Worm (Caenorhabditis elegans): ENCODE results near the gene zig-10.

DNA sequence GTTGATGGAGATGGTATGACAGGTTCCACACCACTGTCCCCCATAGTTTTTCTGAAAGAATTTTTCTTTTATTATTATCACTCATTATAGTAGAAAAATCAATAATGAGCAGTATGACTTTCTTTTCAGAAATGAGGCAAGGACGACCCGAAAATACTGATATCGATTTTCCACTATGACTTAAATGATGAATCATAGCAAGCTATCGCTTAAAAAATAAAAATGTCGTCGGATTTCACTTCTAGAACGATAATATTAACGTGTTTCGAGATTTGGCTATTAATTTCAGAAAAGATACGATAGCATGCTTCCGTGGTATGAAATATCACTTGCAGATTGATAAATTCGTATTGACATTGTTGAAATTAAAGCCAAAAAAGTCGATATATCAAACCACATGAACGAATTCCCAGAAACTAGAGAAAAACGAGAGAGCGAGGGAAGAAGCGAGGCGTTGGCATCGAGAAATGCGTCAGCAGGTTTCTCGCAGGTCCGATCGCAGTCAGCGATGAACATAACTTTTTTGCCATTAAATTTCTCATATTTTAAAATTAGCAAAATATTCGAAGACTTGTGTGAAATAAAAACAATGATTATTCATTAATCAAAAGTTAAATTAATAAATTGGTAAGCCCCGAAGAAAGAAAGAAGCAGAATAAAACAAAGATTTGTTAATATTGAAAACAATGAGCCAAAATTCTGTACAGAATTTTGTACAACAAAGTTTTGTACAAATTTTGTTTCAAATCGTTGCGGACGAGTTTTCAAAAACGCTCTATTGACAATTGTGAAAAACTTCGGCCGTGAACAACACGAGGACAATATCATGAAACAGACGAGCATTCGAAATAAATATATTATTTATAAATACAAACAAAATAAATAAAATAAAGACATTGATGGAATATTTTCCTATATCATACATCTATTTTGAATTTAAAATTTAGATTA is 42.8 kb upstream of the zig-10 start, which contains the start of gene C32D5.11:
- TF ChIP-seq R02D3.7 (tag; optimal IDR thresholded peaks at IDR 0.05) (no peak), unc-62 (GFP tag; optimal IDR thresholded peaks at IDR 0.05) (no peak), tbx-2 (tag; optimal IDR thresholded peaks at IDR 0.05) (peak; percentile 27), elt-3 (tag; optimal IDR thresholded peaks at IDR 0.05) (no peak), nhr-11 (tag; optimal IDR thresholded peaks at IDR 0.05) (peak; percentile 24), ceh-82 (tag; optimal IDR thresholded peaks at IDR 0.05) (no peak), daf-12 (tag; optimal IDR thresholded peaks at IDR 0.05) (no peak), pqm-1 (tag; optimal IDR thresholded peaks at IDR 0.05) (peak; percentile 65), elt-2 (tag; optimal IDR thresholded peaks at IDR 0.05) (peak; percentile 35), eor-1 (tag; optimal IDR thresholded peaks at IDR 0.05) (no peak), jun-1 (tag; optimal IDR thresholded peaks at IDR 0.05) (no peak), egl-27 (tag; optimal IDR thresholded peaks at IDR 0.05) (no peak), unc-39 (tag; optimal IDR thresholded peaks at IDR 0.05) (no peak)
